Worm (Caenorhabditis elegans) whole organism, mixed stage, embryonic: ENCODE data around the gene F02D8.1.

Source experiments
- nhr-237 ChIP-seq: fragments of 150-350 bp; optimal IDR thresholded peaks from 2 replicates; lab custom pipeline; 2014; ENCODE audit warnings: missing biosample characterization, missing genetic modification characterization
- nhr-28 ChIP-seq: fragments of 150-350 bp; optimal IDR thresholded peaks from 2 replicates; lab custom pipeline; 2014; ENCODE audit warnings: missing biosample characterization, missing genetic modification characterization
- nhr-76 ChIP-seq: sonication (generic microtip); optimal IDR thresholded peaks from 2 replicates; lab custom pipeline; 2017; ENCODE audit warnings: missing biosample characterization, missing genetic modification characterization

ce11 chrV:15000055-15000704 lies 21.7 kb upstream of the F02D8.1 start, which contains the start of gene rps-16:
- TF ChIP-seq nhr-237 (tag; lab: Kevin White, UChicago) (no peak), nhr-28 (tag; lab: Kevin White, UChicago) (no peak), nhr-76 (tag; lab: Kevin White, UChicago) (no peak)
